Worm (Caenorhabditis elegans): ENCODE results near the gene C07G1.7.

C07G1.7 gene

DNA sequence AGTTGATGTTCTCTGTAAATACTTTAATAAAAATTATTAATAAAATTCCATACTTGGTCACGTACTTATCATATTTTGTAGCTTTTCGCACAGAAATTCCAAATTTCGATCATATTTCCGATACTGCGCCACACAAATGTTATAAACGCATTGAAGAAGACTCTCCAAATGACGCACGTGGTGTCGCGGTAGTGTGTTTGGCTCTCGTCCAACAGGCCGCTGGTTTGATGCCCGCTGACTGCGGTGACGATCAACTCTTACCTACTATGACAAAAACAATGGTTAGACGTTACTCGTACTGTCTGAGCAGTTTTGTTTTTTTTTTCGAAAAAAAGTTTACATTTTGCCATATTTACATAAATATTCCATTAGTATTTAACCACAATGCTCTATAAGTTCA is 41.2 kb upstream of the C07G1.7 start (continued):
- TF ChIP-seq ztf-4 (tag; optimal IDR thresholded peaks at IDR 0.05) (no peak), lsy-2 (tag; optimal IDR thresholded peaks at IDR 0.05) (peak; percentile 48 to 72), C16A3.4 (tag; optimal IDR thresholded peaks at IDR 0.05) (peak; percentile 64), sox-4 (tag; optimal IDR thresholded peaks at IDR 0.05) (peak; percentile 22), swsn-7 (tag; optimal IDR thresholded peaks at IDR 0.05) (peak; percentile 74), blmp-1 (tag; optimal IDR thresholded peaks at IDR 0.05) (peak; percentile 17), snpc-4 (tag; optimal IDR thresholded peaks at IDR 0.05) (peak; percentile 34), fkh-10 (GFP tag; optimal IDR thresholded peaks at IDR 0.05) (peak; percentile 38), efl-1 (optimal IDR thresholded peaks at IDR 0.05) (peak; percentile 56), efl-1 (GFP tag; optimal IDR thresholded peaks at IDR 0.05 in 1 of 2) (peak; percentile 51 to 95), zip-4 (GFP tag; optimal IDR thresholded peaks at IDR 0.05) (no peak), lin-13 (GFP tag; optimal IDR thresholded peaks at IDR 0.05) (peak; percentile 30), snu-23 (GFP tag; optimal IDR thresholded peaks at IDR 0.05) (peak; percentile 80), elt-3 (tag; optimal IDR thresholded peaks at IDR 0.05) (peak in 1 of 6 experiments; percentile 43), nhr-20 (tag; optimal IDR thresholded peaks at IDR 0.05) (peak; percentile 68), lir-3 (tag; optimal IDR thresholded peaks at IDR 0.05; ENCODE audit: poor library complexity) (peak; percentile 36), ceh-8 (GFP tag; optimal IDR thresholded peaks at IDR 0.05) (no peak), pag-3 (tag; optimal IDR thresholded peaks at IDR 0.05; ENCODE audit: borderline replicate concordance, insufficient read depth) (no peak), ceh-82 (tag; optimal IDR thresholded peaks at IDR 0.05) (peak; percentile 41 to 86 (median 61))

DNA sequence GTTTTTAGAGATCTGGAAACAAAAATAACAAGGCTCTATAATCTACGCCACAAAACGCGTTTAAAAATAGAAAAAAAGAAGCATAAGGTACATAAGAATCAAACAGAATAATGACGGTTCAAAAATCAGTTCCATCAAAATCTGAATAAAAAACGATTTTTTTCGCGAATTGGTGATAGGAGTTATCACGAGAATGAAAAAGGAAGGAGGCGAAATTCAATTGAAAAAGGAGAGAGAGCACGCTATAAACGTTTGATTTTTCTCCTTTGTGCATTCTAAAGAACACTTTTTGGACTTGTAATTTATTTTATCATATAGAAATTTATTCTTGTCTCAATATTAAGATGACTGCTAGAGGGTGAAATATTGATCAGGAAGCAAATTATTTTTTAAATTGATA is 39.7 kb upstream of the C07G1.7 start:
- TF ChIP-seq hpl-2 (GFP tag; optimal IDR thresholded peaks at IDR 0.05) (no peak), nhr-28 (tag; optimal IDR thresholded peaks at IDR 0.05) (no peak), elt-2 (tag; optimal IDR thresholded peaks at IDR 0.05) (peak; percentile 27), lin-35 (GFP tag; optimal IDR thresholded peaks at IDR 0.05) (peak in 1 of 2 experiments; percentile 0)

DNA sequence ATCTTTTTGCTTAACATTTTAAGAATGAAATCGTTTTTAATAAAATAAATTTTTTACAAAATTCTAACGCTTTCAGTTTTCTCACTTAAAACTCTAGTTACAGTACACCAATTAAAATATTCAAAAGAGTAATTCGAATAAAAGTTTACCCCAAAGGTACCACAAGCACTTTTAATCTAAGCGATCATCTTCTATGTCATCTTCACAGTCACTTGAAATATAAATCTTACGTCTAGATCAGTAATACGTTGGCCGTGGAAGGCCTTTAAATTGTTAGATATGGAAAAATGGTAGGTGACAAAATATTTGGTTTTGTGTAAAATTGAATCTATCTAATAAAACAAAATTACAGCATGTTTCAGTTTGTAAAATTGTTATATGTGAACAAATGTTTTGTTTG is 35.7 kb upstream of the C07G1.7 start:
- TF ChIP-seq mab-9 (GFP tag; IDR thresholded peaks at IDR 0.05) (no peak), lin-14 (GFP tag; optimal IDR thresholded peaks at IDR 0.05) (peak; percentile 17), pqm-1 (tag; optimal IDR thresholded peaks at IDR 0.05) (no peak), nhr-85 (tag) (peak; percentile 81), nhr-20 (tag; optimal IDR thresholded peaks at IDR 0.05) (no peak), nhr-237 (tag; optimal IDR thresholded peaks at IDR 0.05) (no peak), xbp-1 (tag; optimal IDR thresholded peaks at IDR 0.05) (no peak), grh-1 (GFP tag; IDR thresholded peaks at IDR 0.05) (no peak), ceh-90 (tag; optimal IDR thresholded peaks at IDR 0.05) (no peak)

ce11 chrIV:8244112-8244511 is 32.5 kb upstream of the C07G1.7 start, which contains the start of gene T09A12.1:
T09A12.1 (plus strand) TSS chrIV:8244412.
- no peak for TF ChIP-seq blmp-1 (tag; optimal IDR thresholded peaks at IDR 0.05)

DNA sequence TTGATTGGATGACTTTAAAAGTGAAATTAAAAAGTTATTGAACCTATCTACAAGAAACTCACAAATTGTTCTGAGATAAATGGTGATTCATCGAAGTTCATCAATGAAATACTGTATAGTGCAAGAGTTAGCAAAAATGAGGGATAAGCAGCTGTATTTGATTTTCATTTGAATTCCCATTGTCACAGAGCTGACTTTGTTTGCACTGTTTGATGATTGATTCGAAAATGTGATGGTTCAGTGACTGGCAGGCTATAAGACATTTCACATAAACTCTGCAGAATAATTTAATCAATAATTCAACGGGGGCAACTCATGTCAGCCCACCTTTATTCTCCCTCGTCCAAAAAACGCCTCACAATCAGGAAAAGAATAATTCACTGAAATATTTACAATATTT is 32.0 kb upstream of the C07G1.7 start, which contains the start of gene T09A12.8:
Gene T09A12.8, minus strand, starts transcription at position 101 of the 400 bp plus-strand sequence.
- TF ChIP-seq swsn-7 (tag; optimal IDR thresholded peaks at IDR 0.05) (no peak), snu-23 (GFP tag; optimal IDR thresholded peaks at IDR 0.05) (no peak), lin-39 (tag; optimal IDR thresholded peaks at IDR 0.05) (no peak), ceh-82 (tag; optimal IDR thresholded peaks at IDR 0.05) (no peak), nhr-47 (tag; optimal IDR thresholded peaks at IDR 0.05) (no peak), zag-1 (tag; optimal IDR thresholded peaks at IDR 0.05) (no peak), unc-62 (GFP tag; optimal IDR thresholded peaks at IDR 0.05) (no peak), lin-14 (GFP tag; optimal IDR thresholded peaks at IDR 0.05) (no peak), unc-86 (tag; optimal IDR thresholded peaks at IDR 0.05) (no peak), fkh-10 (GFP tag; optimal IDR thresholded peaks at IDR 0.05) (no peak), sup-37 (GFP tag; optimal IDR thresholded peaks at IDR 0.05) (no peak), blmp-1 (tag; optimal IDR thresholded peaks at IDR 0.05) (no peak), jun-1 (tag; optimal IDR thresholded peaks at IDR 0.05) (no peak), efl-1 (optimal IDR thresholded peaks at IDR 0.05) (no peak), efl-1 (GFP tag; optimal IDR thresholded peaks at IDR 0.05 in 1 of 2) (no peak), unc-98 (GFP tag; IDR thresholded peaks at IDR 0.05) (no peak), efl-3 (GFP tag; optimal IDR thresholded peaks at IDR 0.05) (no peak)
